Fruit fly (Drosophila melanogaster): ENCODE measurements around the gene Cad86C.

dm6 chr3R:10877808-10878207 lies 50.9 kb downstream of the Cad86C start:
- TF ChIP-seq CG30431 (GFP tag; optimal IDR thresholded peaks at IDR 0.05) (no peak), ci (GFP tag; IDR thresholded peaks at IDR 0.05) (no peak), Hr3 (GFP tag; optimal IDR thresholded peaks at IDR 0.05) (no peak), CG17568 (GFP tag; optimal IDR thresholded peaks at IDR 0.05) (no peak), Meics (GFP tag; optimal IDR thresholded peaks at IDR 0.05) (no peak), Atf3 (GFP tag; optimal IDR thresholded peaks at IDR 0.05) (no peak)
